Fruit fly (Drosophila melanogaster): ENCODE measurements around the gene RPA2.

The RPA2 gene

dm6 chr2L:20883624-20884220, 42.2 kb downstream of the RPA2 start (continued):
- TF ChIP-seq CG4282 (GFP tag; optimal IDR thresholded peaks at IDR 0.05) (no peak), CG12155 (GFP tag; optimal IDR thresholded peaks at IDR 0.05) (no peak), CG10543 (GFP tag; optimal IDR thresholded peaks at IDR 0.05) (peak; percentile 32), CG16813 (GFP tag; IDR thresholded peaks at IDR 0.05; ENCODE audit: partially characterized antibody) (no peak), CG17385 (GFP tag; optimal IDR thresholded peaks at IDR 0.05) (no peak), CG17912 (GFP tag; optimal IDR thresholded peaks at IDR 0.05) (no peak), CG4617 (GFP tag; optimal IDR thresholded peaks at IDR 0.05; ENCODE audit: borderline replicate concordance) (no peak), CG2678 (tag; optimal IDR thresholded peaks at IDR 0.05) (peak; percentile 21), CG3065 (GFP tag; optimal IDR thresholded peaks at IDR 0.05) (no peak), sens-2 (GFP tag; IDR thresholded peaks at IDR 0.05) (peak; percentile 48; the same call in 1 of the 2 replicates), CG17328 (GFP tag; IDR thresholded peaks at IDR 0.05) (no peak), CG12942 (GFP tag; optimal IDR thresholded peaks at IDR 0.05) (no peak), h (optimal IDR thresholded peaks at IDR 0.05) (no peak), CG5180 (GFP tag; optimal IDR thresholded peaks at IDR 0.05) (no peak), abd-A (tag; optimal IDR thresholded peaks at IDR 0.05) (no peak), B-H1 (GFP tag; IDR thresholded peaks at IDR 0.05) (no peak), onecut (GFP tag; IDR thresholded peaks at IDR 0.05) (no peak), pfk (GFP tag; optimal IDR thresholded peaks at IDR 0.05) (no peak), lilli (GFP tag; optimal IDR thresholded peaks at IDR 0.05) (no peak), peb (GFP tag; IDR thresholded peaks at IDR 0.05) (no peak), Fer1 (GFP tag; optimal IDR thresholded peaks at IDR 0.05) (peak; percentile 17), dmrt11E (tag; optimal IDR thresholded peaks at IDR 0.05) (no peak), ro (GFP tag; IDR thresholded peaks at IDR 0.05) (no peak), slp2 (GFP tag; optimal IDR thresholded peaks at IDR 0.05) (no peak), Hr78 (GFP tag; optimal IDR thresholded peaks at IDR 0.05) (peak in 1 of 2 experiments; percentile 19), fru (optimal IDR thresholded peaks at IDR 0.05) (no peak), B-H2 (GFP tag; optimal IDR thresholded peaks at IDR 0.05) (peak; percentile 25), CG15696 (tag; optimal IDR thresholded peaks at IDR 0.05) (no peak), corto (GFP tag; optimal IDR thresholded peaks at IDR 0.05) (no peak), ewg (GFP tag; optimal IDR thresholded peaks at IDR 0.05) (no peak), tgo (GFP tag; IDR thresholded peaks at IDR 0.05) (no peak), NK7.1 (GFP tag; optimal IDR thresholded peaks at IDR 0.05) (no peak), CG12391 (tag; optimal IDR thresholded peaks at IDR 0.05) (no peak), Oaz (GFP tag; IDR thresholded peaks at IDR 0.05) (no peak), CG31365 (tag; optimal IDR thresholded peaks at IDR 0.05) (no peak), sima (GFP tag; optimal IDR thresholded peaks at IDR 0.05) (no peak), CG12769 (tag; optimal IDR thresholded peaks at IDR 0.05) (no peak), HLH3B (GFP tag; IDR thresholded peaks at IDR 0.05) (no peak), zfh2 (GFP tag; optimal IDR thresholded peaks at IDR 0.05) (no peak), Atf3 (GFP tag; optimal IDR thresholded peaks at IDR 0.05) (no peak), zen (tag; optimal IDR thresholded peaks at IDR 0.05) (no peak), ap (GFP tag; IDR thresholded peaks at IDR 0.05) (no peak), seq (GFP tag; IDR thresholded peaks at IDR 0.05) (no peak), D19A (tag; optimal IDR thresholded peaks at IDR 0.05) (no peak), CG13296 (GFP tag; optimal IDR thresholded peaks at IDR 0.05) (peak; percentile 21), CG6654 (GFP tag; optimal IDR thresholded peaks at IDR 0.05) (no peak), zf30C (GFP tag; optimal IDR thresholded peaks at IDR 0.05) (no peak), Sox102F (GFP tag; optimal IDR thresholded peaks at IDR 0.05) (no peak), CG32767 (GFP tag; IDR thresholded peaks at IDR 0.05) (no peak), ab (GFP tag; optimal IDR thresholded peaks at IDR 0.05) (no peak), so (GFP tag; IDR thresholded peaks at IDR 0.05) (no peak), lbe (GFP tag; optimal IDR thresholded peaks at IDR 0.05) (no peak)
